Fruit fly (Drosophila melanogaster): ENCODE data around the gene CG31445.
A peak's percentile ranks its signal among the peaks of the same experiment; 100 is the strongest.

The CG31445 gene

dm6 chr3R:29268062-29268461 lies 23.4 kb upstream of the CG31445 start:
- TF ChIP-seq CG8478 (optimal IDR thresholded peaks at IDR 0.05) (no peak), CTCF (optimal IDR thresholded peaks at IDR 0.05) (no peak)

- TF ChIP-seq CTCF (optimal IDR thresholded peaks at IDR 0.05) (no peak), CG8478 (optimal IDR thresholded peaks at IDR 0.05) (no peak)
These were observed 22.0 kb upstream of the CG31445 start for dm6 chr3R:29266607-29267006.

dm6 chr3R:29265075-29265474 lies 20.4 kb upstream of the CG31445 start:
- TF ChIP-seq CG8478 (optimal IDR thresholded peaks at IDR 0.05) (no peak), CTCF (optimal IDR thresholded peaks at IDR 0.05) (no peak)

dm6 chr3R:29263264-29263663 lies 18.6 kb upstream of the CG31445 start:
- TF ChIP-seq CTCF (optimal IDR thresholded peaks at IDR 0.05): no peak
- TF ChIP-seq CG8478 (optimal IDR thresholded peaks at IDR 0.05): no peak

dm6 chr3R:29262481-29262880 lies 17.9 kb upstream of the CG31445 start:
- TF ChIP-seq CG8478 (optimal IDR thresholded peaks at IDR 0.05) (no peak), CTCF (optimal IDR thresholded peaks at IDR 0.05) (no peak)

- TF ChIP-seq CG8478 (optimal IDR thresholded peaks at IDR 0.05) (no peak), CTCF (optimal IDR thresholded peaks at IDR 0.05) (no peak)
These were observed 15.0 kb upstream of the CG31445 start for dm6 chr3R:29259466-29260132.

dm6 chr3R:29257890-29258691 lies 13.5 kb upstream of the CG31445 start:
- no peak for TF ChIP-seq CTCF (optimal IDR thresholded peaks at IDR 0.05)
- TF ChIP-seq CG8478 (optimal IDR thresholded peaks at IDR 0.05): no peak

dm6 chr3R:29256811-29257439 lies 12.3 kb upstream of the CG31445 start:
- TF ChIP-seq CG8478 (optimal IDR thresholded peaks at IDR 0.05): no peak
- TF ChIP-seq CTCF (optimal IDR thresholded peaks at IDR 0.05): no peak

- TF ChIP-seq CTCF (optimal IDR thresholded peaks at IDR 0.05) (no peak), CG8478 (optimal IDR thresholded peaks at IDR 0.05) (no peak)
These were observed 11.4 kb upstream of the CG31445 start, which contains the start of gene CG45544 for dm6 chr3R:29255963-29256527. TSS of gene CG45544 (plus strand) at chr3R:29256485.

dm6 chr3R:29255166-29255962 lies 10.7 kb upstream of the CG31445 start, which contains the start of gene stg:
TSS of gene stg (minus strand) at chr3R:29255800.
- peak; percentile 8 for TF ChIP-seq CG8478 (optimal IDR thresholded peaks at IDR 0.05)
- no peak for TF ChIP-seq CTCF (optimal IDR thresholded peaks at IDR 0.05)

- TF ChIP-seq CTCF (optimal IDR thresholded peaks at IDR 0.05) (no peak), CG8478 (optimal IDR thresholded peaks at IDR 0.05) (no peak)
These were observed 9.8 kb upstream of the CG31445 start for dm6 chr3R:29254383-29254782.

dm6 chr3R:29253874-29254273 lies 9.2 kb upstream of the CG31445 start:
- TF ChIP-seq CG8478 (optimal IDR thresholded peaks at IDR 0.05) (no peak), CTCF (optimal IDR thresholded peaks at IDR 0.05) (no peak)

dm6 chr3R:29251418-29251817 lies 6.8 kb upstream of the CG31445 start:
- TF ChIP-seq CG8478 (optimal IDR thresholded peaks at IDR 0.05) (no peak), CTCF (optimal IDR thresholded peaks at IDR 0.05) (peak; percentile 91 to 93)

- TF ChIP-seq CG8478 (optimal IDR thresholded peaks at IDR 0.05): no peak
These were observed 5.8 kb upstream of the CG31445 start, which contains the start of gene SP1029 for dm6 chr3R:29250272-29251018. TSS of gene SP1029 (minus strand) at chr3R:29250451.

Data from S2 (cell line).